Worm (Caenorhabditis elegans) whole organism, L1 larva: ENCODE results near the gene H10E21.4.

ENCODE experiments used
- aly-2 ChIP-seq: fragments of 150-350 bp; optimal IDR thresholded peaks from 2 replicates; lab custom pipeline; 2014; ENCODE audit warnings: missing biosample characterization, missing genetic modification characterization
- nhr-12 ChIP-seq: sonication (generic microtip); optimal IDR thresholded peaks from 2 replicates; lab custom pipeline; 2017; ENCODE audit warnings: missing biosample characterization, missing genetic modification characterization

DNA sequence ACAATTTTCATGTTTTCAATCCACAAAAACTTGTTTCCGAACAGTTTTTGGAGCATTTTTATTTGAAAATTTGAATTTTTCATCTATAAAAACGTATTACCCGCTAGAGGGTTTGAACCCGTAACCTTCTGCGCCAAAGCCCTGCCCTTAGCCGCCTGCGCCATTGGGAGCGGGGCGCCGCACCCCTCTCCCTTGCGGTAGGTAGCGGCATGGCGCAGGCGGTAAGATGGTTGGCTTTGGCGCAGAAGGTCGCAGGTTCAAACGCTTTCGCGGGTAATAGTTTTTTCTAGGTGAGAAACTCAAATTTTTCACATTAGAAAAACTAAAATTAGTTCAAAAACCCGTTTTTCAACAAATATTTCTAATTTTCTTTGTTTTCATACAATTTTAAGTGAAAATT lies 32.1 kb upstream of the H10E21.4 start:
- TF ChIP-seq nhr-12 (tag; lab: Kevin White, UChicago) (no peak), aly-2 (no peak)
